Worm (Caenorhabditis elegans): Measurements from ENCODE around the gene thn-2.

Gene thn-2

ce11 chrIV:12404137-12404536 is 21.2 kb downstream of the thn-2 start, which contains the start of gene gex-3 (continued):
- TF ChIP-seq C17E4.6 (GFP tag; IDR thresholded peaks at IDR 0.05) = 0 out of 2 replicates have a peak, but pooled peaks have one; percentile 32
- TF ChIP-seq ceh-79 (tag; optimal IDR thresholded peaks at IDR 0.05) = no peak
- no peak for TF ChIP-seq ztf-6 (GFP tag; IDR thresholded peaks at IDR 0.05)
- TF ChIP-seq ceh-91 (GFP tag; IDR thresholded peaks at IDR 0.05) = peak; percentile 79
- peak; percentile 65; the same call in 1 of the 2 replicates for TF ChIP-seq lir-1 (GFP tag; conservative IDR thresholded peaks at IDR 0.05)
- TF ChIP-seq zim-3 (tag; optimal IDR thresholded peaks at IDR 0.05) = no peak
- no peak for TF ChIP-seq bed-1 (GFP tag; IDR thresholded peaks at IDR 0.05)
- TF ChIP-seq nhr-179 (tag; optimal IDR thresholded peaks at IDR 0.05) = no peak
- no peak for TF ChIP-seq mel-28 (tag; optimal IDR thresholded peaks at IDR 0.05; ENCODE audit: borderline replicate concordance)
- no peak for TF ChIP-seq B0336.3 (GFP tag; IDR thresholded peaks at IDR 0.05)
- TF ChIP-seq D2030.7 (GFP tag; IDR thresholded peaks at IDR 0.05) = peak; percentile 78
- TF ChIP-seq zfh-2 (GFP tag; conservative IDR thresholded peaks at IDR 0.05) = no peak
- 0 out of 2 replicates have a peak, but pooled peaks have one; percentile 56 for TF ChIP-seq ztf-28 (GFP tag; IDR thresholded peaks at IDR 0.05)
- no peak for TF ChIP-seq F37B4.10 (GFP tag; IDR thresholded peaks at IDR 0.05)
- no peak for TF ChIP-seq attf-6 (GFP tag; IDR thresholded peaks at IDR 0.05)
- TF ChIP-seq lin-54 (GFP tag; optimal IDR thresholded peaks at IDR 0.05) = peak; percentile 98
- TF ChIP-seq F52B5.7 (tag; optimal IDR thresholded peaks at IDR 0.05) = no peak
- TF ChIP-seq him-1 (tag; optimal IDR thresholded peaks at IDR 0.05) = no peak
- TF ChIP-seq B0261.1 (tag; optimal IDR thresholded peaks at IDR 0.05) = no peak
- no peak for TF ChIP-seq Y53G8AR.9 (GFP tag; conservative IDR thresholded peaks at IDR 0.05)
- peak; percentile 31 for TF ChIP-seq F49E8.2 (tag; optimal IDR thresholded peaks at IDR 0.05; ENCODE audit: insufficient read depth)
- TF ChIP-seq F23B12.7 (tag; optimal IDR thresholded peaks at IDR 0.05; ENCODE audit: insufficient read depth) = peak; percentile 88
- TF ChIP-seq egrh-3 (GFP tag; IDR thresholded peaks at IDR 0.05) = no peak; the same call in 1 of the 2 replicates
- TF ChIP-seq aptf-3 (GFP tag; IDR thresholded peaks at IDR 0.05) = no peak
- TF ChIP-seq Y53F4B.3 (GFP tag; IDR thresholded peaks at IDR 0.05) = no peak
- TF ChIP-seq sdz-38 (tag; optimal IDR thresholded peaks at IDR 0.05) = no peak
- TF ChIP-seq madf-6 (GFP tag; IDR thresholded peaks at IDR 0.05) = peak; percentile 92
- no peak for TF ChIP-seq let-526 (GFP tag; IDR thresholded peaks at IDR 0.05)
- TF ChIP-seq xnd-1 (tag; optimal IDR thresholded peaks at IDR 0.05) = peak; percentile 62
- TF ChIP-seq nhr-80 (tag; optimal IDR thresholded peaks at IDR 0.05) = peak; percentile 29
- TF ChIP-seq ztf-22 (GFP tag; optimal IDR thresholded peaks at IDR 0.05) = no peak
- no peak for TF ChIP-seq tbx-9 (tag; optimal IDR thresholded peaks at IDR 0.05; ENCODE audit: borderline replicate concordance)
- peak; percentile 76 for TF ChIP-seq ceh-100 (GFP tag; IDR thresholded peaks at IDR 0.05)
- TF ChIP-seq F33H1.4 (GFP tag; IDR thresholded peaks at IDR 0.05) = peak; percentile 91
- TF ChIP-seq repo-1 (tag; optimal IDR thresholded peaks at IDR 0.05) = no peak
- TF ChIP-seq rpc-1 (optimal IDR thresholded peaks at IDR 0.05) = no peak
- no peak for TF ChIP-seq rpc-1 (tag; optimal IDR thresholded peaks at IDR 0.05)
- TF ChIP-seq attf-3 (GFP tag; conservative IDR thresholded peaks at IDR 0.05) = peak; percentile 35; the same call in 1 of the 2 replicates
- no peak for TF ChIP-seq egl-18 (GFP tag; IDR thresholded peaks at IDR 0.05)
- TF ChIP-seq F10E7.11 (tag; optimal IDR thresholded peaks at IDR 0.05) = no peak
- peak; percentile 48 for TF ChIP-seq snpc-3.4 (tag; optimal IDR thresholded peaks at IDR 0.05)
- no peak for TF ChIP-seq mes-4 (tag; optimal IDR thresholded peaks at IDR 0.05)
- no peak for TF ChIP-seq F57C9.4 (tag; optimal IDR thresholded peaks at IDR 0.05)
- peak; percentile 74 for TF ChIP-seq rcor-1 (GFP tag; IDR thresholded peaks at IDR 0.05)
- no peak for TF ChIP-seq chd-7 (tag; optimal IDR thresholded peaks at IDR 0.05)
- no peak for TF ChIP-seq gei-17 (GFP tag; optimal IDR thresholded peaks at IDR 0.05)
- peak; percentile 28 for TF ChIP-seq K12H6.12 (tag; optimal IDR thresholded peaks at IDR 0.05)
- TF ChIP-seq egl-44 (GFP tag; IDR thresholded peaks at IDR 0.05) = no peak
- TF ChIP-seq die-1 (tag; optimal IDR thresholded peaks at IDR 0.05) = no peak
- peak; percentile 66 for TF ChIP-seq tbp1 (GFP tag; optimal IDR thresholded peaks at IDR 0.05)
